Fruit fly (Drosophila melanogaster): ENCODE data around the gene Hecw.

The Hecw gene

DNA sequence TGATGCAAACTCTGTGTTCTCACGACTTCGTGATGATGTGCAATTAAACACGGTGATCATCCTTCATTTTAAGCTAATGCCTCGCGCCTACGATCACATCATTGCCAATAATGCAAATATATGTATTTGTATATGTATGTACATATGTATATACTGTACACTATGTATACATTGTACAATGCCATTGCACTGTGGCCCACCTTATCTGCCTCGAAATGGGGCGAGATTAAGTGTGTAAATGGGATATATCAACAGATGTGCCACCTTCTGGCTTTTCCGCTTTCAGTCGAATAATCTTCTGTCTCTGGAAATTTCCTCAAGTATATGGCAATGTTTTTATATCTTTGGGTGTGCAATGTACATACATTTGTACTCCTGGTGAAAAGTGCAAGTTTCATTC, 36.1 kb downstream of the Hecw start:
- TF ChIP-seq Dll (optimal IDR thresholded peaks at IDR 0.05) = no peak
- no peak for TF ChIP-seq usp (GFP tag; optimal IDR thresholded peaks at IDR 0.05)
- TF ChIP-seq CG8478 (optimal IDR thresholded peaks at IDR 0.05) = no peak
- TF ChIP-seq EcR (GFP tag; optimal IDR thresholded peaks at IDR 0.05) = no peak

DNA sequence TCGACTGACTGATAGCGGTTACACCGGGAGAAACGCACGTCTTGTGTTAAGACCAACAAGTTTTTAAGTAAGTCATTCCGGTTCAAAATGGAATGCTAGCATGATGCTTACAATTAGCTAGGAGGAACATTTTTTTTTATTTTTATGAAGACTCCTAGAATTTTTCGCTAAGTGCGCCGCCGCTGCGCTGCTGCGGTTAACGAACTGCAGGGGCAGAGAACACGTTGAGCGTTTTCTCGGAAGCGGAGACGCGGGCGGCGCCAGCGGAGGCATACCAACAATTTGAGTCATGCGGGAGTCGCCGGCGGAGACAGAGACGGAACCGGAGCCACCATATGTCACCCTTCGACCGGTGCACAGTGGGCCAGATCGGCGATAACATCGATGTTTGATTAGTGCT, 37.3 kb downstream of the Hecw start:
- no peak for TF ChIP-seq usp (GFP tag; optimal IDR thresholded peaks at IDR 0.05)
- TF ChIP-seq CG8478 (optimal IDR thresholded peaks at IDR 0.05) = no peak
- TF ChIP-seq pan (optimal IDR thresholded peaks at IDR 0.05) = no peak
- TF ChIP-seq EcR (GFP tag; optimal IDR thresholded peaks at IDR 0.05) = peak; percentile 97 to 98
- no peak for TF ChIP-seq psq (optimal IDR thresholded peaks at IDR 0.05)
- no peak for TF ChIP-seq Dll (optimal IDR thresholded peaks at IDR 0.05)

DNA sequence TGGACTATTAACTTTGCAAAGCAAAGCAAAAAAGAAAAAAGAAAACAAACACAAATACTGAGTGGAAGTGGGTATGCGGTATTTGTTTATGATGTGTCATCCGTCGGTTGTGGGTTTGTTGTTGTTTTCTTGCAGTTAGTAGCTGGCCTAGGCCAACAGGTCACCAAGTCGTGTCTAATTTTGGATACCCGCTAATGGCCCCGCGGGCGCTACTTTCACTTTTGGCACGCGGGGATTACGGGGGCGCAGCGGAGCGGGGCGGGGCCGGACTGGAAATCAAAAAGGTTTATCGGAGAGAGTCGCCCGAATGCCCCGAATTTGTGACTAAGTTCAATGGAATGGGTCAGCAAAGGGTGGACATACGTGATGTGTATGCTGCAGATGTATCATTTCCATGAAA, 38.3 kb downstream of the Hecw start:
- TF ChIP-seq psq (optimal IDR thresholded peaks at IDR 0.05) = no peak
- TF ChIP-seq EcR (GFP tag; optimal IDR thresholded peaks at IDR 0.05) = no peak
- no peak for TF ChIP-seq CG8478 (optimal IDR thresholded peaks at IDR 0.05)

DNA sequence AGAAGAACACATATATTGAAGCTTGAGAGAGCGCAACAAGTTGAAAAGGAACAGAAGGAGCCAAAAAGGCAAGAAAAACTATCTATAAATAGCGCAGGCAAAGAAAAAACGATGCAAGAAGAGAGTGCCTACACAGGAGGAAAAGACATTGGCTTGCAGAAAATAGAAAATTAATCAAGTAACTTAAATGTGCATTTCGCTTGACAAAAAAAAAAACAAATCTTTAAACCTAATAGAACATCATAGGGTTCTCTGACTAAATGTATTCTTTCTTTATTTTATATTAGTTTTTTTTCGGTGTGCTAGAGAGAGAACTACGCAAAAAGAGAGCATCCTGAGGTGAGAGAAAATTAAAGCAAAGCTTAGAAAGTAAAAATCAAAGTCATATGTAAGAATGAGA, 41.3 kb downstream of the Hecw start:
- TF ChIP-seq psq (optimal IDR thresholded peaks at IDR 0.05) (no peak), usp (GFP tag; optimal IDR thresholded peaks at IDR 0.05) (no peak), EcR (GFP tag; optimal IDR thresholded peaks at IDR 0.05) (no peak), Dll (optimal IDR thresholded peaks at IDR 0.05) (no peak), pan (optimal IDR thresholded peaks at IDR 0.05) (no peak), CG8478 (optimal IDR thresholded peaks at IDR 0.05) (no peak)

DNA sequence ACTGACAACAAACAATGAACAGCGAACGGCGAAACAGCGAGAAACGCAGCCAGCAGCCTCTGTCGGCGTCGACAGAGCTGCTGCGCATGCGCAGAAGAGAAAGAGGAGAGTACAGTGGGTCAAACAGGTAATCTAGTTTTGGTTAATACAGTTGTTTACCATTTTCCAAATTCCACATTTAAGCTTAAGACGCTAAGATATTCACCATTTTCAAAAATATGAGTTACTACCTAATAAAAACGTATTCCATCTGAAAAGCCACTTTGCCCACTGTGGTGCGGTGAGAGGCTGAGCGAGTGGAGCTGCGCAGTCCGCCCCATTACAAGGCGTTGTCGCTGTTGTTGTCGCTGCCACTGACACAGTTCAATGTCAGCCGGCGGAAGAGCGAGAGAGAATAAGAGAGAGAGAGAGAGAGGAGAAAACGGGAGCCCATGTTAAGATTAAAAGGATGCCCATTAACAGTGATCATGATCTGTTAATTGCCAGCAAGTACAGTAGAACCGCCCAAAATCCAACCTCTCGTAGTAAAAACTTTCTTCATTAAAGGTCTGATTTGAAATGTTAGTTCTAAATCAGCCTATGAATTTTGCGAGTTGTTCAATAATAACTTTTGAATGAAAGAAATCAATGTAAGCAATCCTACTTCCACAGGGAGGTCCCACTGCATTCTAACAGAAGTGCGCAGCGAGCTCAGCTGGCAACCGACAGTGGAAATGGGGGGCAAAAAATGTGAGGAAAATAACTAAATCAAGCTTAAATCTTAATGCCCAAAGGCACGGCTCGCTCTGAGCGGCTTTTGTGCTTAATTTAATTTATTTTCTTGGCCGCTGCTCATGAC, 42.2 kb downstream of the Hecw start:
- no peak for TF ChIP-seq CG8478 (optimal IDR thresholded peaks at IDR 0.05)
- no peak for TF ChIP-seq usp (GFP tag; optimal IDR thresholded peaks at IDR 0.05)
- TF ChIP-seq EcR (GFP tag; optimal IDR thresholded peaks at IDR 0.05) = peak in 1 of 2 experiments; percentile 56

DNA sequence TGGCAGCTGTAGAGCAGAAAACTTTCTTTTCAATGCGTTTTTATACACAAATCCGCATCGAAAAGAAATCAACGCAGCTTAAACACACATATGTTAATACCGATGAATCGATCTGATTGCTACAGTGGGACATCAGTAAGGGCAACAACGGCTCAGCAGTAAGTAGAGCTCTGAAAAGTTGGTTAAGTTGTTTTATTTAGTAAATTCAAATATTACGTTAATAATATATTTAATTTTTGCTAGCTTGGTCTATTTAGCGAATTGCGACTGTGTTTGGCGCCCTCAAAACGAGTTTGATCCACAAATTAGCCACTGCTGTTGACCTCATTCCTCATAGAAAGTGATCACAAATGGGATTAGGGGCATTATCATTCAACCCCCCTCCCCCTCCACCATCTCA, 43.3 kb downstream of the Hecw start:
- TF ChIP-seq usp (GFP tag; optimal IDR thresholded peaks at IDR 0.05) (no peak), pan (optimal IDR thresholded peaks at IDR 0.05) (no peak), EcR (GFP tag; optimal IDR thresholded peaks at IDR 0.05) (no peak)

DNA sequence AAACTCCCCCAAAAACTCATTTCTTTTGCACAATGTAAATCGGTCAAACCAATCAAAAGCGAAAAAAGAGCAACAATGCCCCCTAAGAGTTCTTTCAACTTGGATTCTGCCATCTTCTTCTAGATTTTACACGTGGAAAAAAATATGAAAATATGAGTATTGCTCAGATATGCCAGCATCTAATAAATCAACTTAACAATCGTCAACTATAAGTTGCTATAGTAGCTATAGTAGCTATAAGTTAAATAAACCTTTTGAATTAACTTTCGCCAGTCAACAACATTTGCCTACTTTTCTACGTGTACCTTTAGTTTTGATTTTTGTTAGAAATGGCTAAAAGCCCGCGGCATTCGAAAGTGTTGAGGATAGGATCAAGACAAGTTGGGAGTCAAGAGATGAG, 44.5 kb downstream of the Hecw start:
- no peak for TF ChIP-seq EcR (GFP tag; optimal IDR thresholded peaks at IDR 0.05)
- TF ChIP-seq pan (optimal IDR thresholded peaks at IDR 0.05) = no peak
- TF ChIP-seq psq (optimal IDR thresholded peaks at IDR 0.05) = no peak
- TF ChIP-seq CG8478 (optimal IDR thresholded peaks at IDR 0.05) = no peak
- TF ChIP-seq Dll (optimal IDR thresholded peaks at IDR 0.05) = no peak
- TF ChIP-seq usp (GFP tag; optimal IDR thresholded peaks at IDR 0.05) = no peak

DNA sequence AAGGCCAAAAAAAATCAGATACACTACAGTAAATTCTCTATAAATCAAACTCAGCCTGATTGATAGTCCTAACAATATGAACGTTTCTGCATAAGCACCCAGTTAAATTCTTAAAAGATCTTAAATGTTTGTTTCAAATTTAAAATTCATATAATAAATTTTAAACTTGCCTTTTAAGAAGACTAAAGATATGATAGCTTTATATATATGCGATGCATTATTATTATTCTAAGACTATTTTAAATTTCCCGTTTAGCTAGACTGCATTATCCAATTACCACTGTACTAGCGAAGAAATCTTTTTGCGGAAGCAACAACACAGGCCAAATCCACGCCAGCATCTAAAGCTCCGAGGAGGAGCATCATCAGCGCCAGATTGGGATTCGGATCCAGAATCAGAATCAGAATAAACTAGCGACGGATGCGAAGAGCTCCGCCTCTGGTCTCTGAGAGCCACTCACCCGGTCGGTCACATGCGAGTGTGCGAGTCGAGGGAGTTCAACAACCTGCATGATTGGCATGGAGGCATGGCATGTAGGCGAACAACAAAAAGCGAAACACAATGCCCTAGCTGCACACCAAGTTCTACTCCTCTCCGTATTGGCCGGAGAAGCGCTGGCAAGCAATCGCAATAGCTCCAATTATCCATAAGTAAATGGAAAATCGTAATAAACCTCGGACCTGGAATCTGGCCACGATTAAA, 45.4 kb downstream of the Hecw start:
- TF ChIP-seq EcR (GFP tag; optimal IDR thresholded peaks at IDR 0.05) (peak; percentile 31 to 80), psq (optimal IDR thresholded peaks at IDR 0.05) (no peak), usp (GFP tag; optimal IDR thresholded peaks at IDR 0.05) (no peak), pan (optimal IDR thresholded peaks at IDR 0.05) (no peak), Dll (optimal IDR thresholded peaks at IDR 0.05) (no peak)

DNA sequence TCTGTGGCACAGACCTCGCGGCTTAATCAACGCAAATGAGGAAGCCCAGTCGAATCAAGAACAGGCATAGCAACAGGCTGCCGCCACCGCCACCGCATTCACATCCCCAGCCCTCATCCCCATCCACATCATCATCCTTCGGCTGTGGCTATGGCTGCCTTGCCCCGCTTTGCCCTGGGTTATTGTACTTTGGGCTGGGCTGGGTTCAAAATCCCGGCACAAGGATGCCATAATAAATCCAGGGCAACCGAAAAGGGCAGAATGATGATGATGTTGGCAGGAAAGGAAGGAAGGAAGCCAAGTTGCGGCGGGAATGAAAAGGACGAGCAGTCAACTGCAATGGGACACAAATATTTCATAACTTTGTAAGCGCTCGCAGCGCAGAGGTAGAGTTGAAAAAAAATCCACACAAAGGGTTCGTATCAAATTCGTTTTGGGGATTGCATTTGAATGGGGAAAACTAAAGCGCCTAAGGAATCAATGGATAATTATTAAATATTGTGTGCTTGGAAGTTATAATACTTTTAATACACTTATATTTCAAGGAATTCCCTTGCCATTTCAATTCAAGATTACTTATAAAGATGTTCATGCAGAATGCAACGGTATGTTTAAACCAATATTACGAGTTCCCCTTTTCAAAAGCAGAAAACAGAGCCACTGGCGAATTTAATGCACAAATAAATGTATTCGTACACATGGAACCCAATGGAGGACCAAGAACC, 47.4 kb downstream of the Hecw start:
- TF ChIP-seq usp (GFP tag; optimal IDR thresholded peaks at IDR 0.05) (no peak), Dll (optimal IDR thresholded peaks at IDR 0.05) (no peak), EcR (GFP tag; optimal IDR thresholded peaks at IDR 0.05) (no peak), pan (optimal IDR thresholded peaks at IDR 0.05) (no peak), CG8478 (optimal IDR thresholded peaks at IDR 0.05) (no peak)

DNA sequence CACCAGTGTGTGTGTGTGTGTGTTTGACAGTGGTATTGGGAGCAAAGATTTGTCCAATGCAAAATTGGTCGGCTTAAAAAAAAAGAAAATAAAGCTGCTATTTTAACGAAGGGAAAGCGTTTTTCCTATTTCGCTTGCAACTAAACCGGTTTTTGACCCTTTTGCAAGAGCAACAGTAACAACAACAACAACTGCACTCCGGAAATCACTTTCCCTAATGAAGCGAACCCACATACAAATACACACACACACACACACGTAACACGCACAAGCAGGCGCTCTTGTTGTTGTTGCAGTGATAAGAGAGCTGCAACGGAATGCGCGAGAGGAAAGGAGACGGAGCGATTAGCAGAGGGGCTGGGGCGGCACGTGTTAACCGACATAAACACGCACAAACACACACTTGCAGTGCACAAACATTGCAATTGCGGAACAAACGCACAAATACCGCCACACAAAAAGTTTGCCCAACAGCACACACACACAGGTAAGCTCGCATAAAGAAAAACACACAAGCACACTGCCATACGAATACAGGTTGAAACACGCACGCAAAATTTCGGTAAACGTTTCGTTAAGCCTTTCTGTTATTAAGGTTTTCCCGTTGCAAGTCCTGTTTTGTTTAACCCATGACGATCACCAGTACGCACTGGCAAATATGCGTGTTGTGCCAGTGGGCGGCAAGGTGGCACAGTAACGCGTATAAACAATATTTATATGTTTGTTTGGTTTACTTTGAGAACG, 49.5 kb downstream of the Hecw start:
- peak; percentile 69 for TF ChIP-seq CG8478 (optimal IDR thresholded peaks at IDR 0.05)
- TF ChIP-seq pan (optimal IDR thresholded peaks at IDR 0.05) = no peak
- no peak for TF ChIP-seq usp (GFP tag; optimal IDR thresholded peaks at IDR 0.05)
- TF ChIP-seq EcR (GFP tag; optimal IDR thresholded peaks at IDR 0.05) = peak in 1 of 2 experiments; percentile 36
- TF ChIP-seq Dll (optimal IDR thresholded peaks at IDR 0.05) = no peak
- TF ChIP-seq psq (optimal IDR thresholded peaks at IDR 0.05) = no peak

DNA sequence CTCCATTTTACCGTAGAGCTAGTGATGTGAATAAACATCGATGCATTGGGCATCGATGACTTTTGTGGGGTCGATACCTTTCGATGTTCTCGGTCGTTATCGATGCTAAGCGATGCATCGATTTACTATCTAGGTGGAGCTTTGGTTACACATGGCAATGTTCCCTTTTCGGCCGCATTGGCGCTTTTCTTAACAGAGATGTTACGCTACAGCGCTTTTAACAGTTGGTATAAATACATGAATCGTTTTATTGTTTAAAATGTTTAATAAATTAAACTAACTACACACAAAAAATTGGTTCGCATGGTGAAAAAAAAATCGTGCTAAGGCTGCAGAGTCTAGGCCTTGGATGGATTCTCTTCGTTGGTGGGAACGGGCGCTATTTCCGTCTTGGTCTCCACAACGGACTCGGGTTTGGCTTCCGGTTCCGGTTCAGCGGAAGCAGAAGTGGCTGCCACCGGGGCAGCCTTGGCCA, 50.2 kb downstream of the Hecw start, which contains the start of gene Ptpmeg2:
Gene Ptpmeg2, minus strand, starts transcription at position 281 of the 475 bp plus-strand sequence.
- no peak for TF ChIP-seq CG8478 (optimal IDR thresholded peaks at IDR 0.05)
- TF ChIP-seq Dll (optimal IDR thresholded peaks at IDR 0.05) = no peak
- no peak for TF ChIP-seq psq (optimal IDR thresholded peaks at IDR 0.05)

DNA sequence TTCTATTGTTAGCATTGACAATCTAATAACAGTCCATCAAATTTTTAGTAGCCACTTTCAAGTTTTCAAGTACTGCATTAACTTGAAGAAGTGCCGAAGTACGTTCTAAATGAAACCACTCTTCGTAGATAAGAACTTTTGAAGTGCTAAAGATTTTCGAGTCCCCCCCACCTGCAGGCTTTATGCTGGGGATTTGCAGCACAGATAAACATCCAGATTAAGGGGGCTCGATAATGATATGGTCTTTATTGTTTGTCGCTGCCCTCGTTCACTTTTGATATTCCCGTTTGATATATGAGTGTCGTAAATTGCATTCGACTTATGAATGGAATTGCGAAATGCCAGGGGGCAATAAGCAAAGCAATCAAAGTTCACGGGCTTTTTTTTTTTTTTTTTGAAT, 52.7 kb downstream of the Hecw start:
- no peak for TF ChIP-seq CG8478 (optimal IDR thresholded peaks at IDR 0.05)
